Worm (Caenorhabditis elegans) whole organism, midembryonic: ENCODE results near the gene clec-5.

Experiments used
- T22C8.4 ChIP-seq: fragments of 200-800 bp; sonication (Bioruptor generic); IDR thresholded peaks from 2 replicates; pipeline ENCODE4 v1.3.6; 2022; ENCODE audit warnings: missing genetic modification characterization, missing compliant biosample characterization
- cog-1 ChIP-seq: sonication (generic microtip); optimal IDR thresholded peaks from 2 replicates; lab custom pipeline; 2016; ENCODE audit warnings: missing genetic modification characterization, missing compliant biosample characterization
- flt-1 ChIP-seq: fragments of 200-800 bp; sonication (Bioruptor generic); IDR thresholded peaks from 2 replicates; pipeline ENCODE4 v1.3.6; 2022; ENCODE audit warnings: missing genetic modification characterization, missing compliant biosample characterization
- klf-2 ChIP-seq: fragments of 200-800 bp; sonication (Bioruptor generic); conservative IDR thresholded peaks from 2 replicates; pipeline ENCODE4 v1.3.6; 2022; ENCODE audit warnings: missing genetic modification reagents, missing genetic modification characterization, missing compliant biosample characterization
- med-1 ChIP-seq: sonication (generic microtip); optimal IDR thresholded peaks from 2 replicates; lab custom pipeline; 2017; ENCODE audit warnings: missing genetic modification characterization, mild to moderate bottlenecking, missing compliant biosample characterization, antibody characterized with exemption, missing genetic modification reagents; ENCODE audit not compliant: insufficient read depth
- ref-1 ChIP-seq: fragments of 200-800 bp; sonication (Bioruptor generic); conservative IDR thresholded peaks from 2 replicates; pipeline ENCODE4 v1.3.6; 2022; ENCODE audit warnings: missing genetic modification reagents, missing genetic modification characterization, missing compliant biosample characterization
- ztf-29 ChIP-seq: fragments of 200-800 bp; sonication (Bioruptor generic); IDR thresholded peaks from 2 replicates; pipeline ENCODE4 v1.3.6; 2022; ENCODE audit warnings: missing genetic modification reagents, missing genetic modification characterization, missing compliant biosample characterization

DNA sequence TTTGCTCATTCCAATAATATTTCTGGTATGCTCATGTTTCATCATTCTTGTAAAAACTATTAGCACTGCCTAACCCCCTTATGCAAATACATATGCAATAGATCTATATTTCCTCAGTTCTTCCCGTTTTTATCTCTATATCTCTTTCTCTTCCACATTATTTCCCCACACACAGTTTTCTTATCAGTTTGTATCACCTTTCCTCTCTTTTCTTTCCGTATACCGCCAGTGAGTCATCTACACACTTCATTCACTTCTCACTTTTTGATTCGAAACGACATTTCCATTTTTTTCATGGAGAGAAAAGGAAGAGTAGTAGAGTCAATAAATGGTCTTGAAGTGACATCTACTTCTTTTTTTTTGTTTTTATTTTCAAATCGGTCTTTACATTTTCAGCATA is 23.0 kb upstream of the clec-5 start:
- TF ChIP-seq T22C8.4 (GFP tag; lab: Robert Waterston, UW) (no peak), flt-1 (GFP tag; lab: Robert Waterston, UW) (no peak), med-1 (no peak), cog-1 (tag; lab: Kevin White, UChicago) (no peak), ref-1 (GFP tag; lab: Robert Waterston, UW) (no peak), ztf-29 (GFP tag; lab: Robert Waterston, UW) (no peak), klf-2 (no peak)
